Worm (Caenorhabditis elegans) whole organism, early embryonic: Measurements from ENCODE around the gene T13C5.9.
A peak's percentile ranks its signal among the peaks of the same experiment; 100 is the strongest.

Experiments
- B0310.2 ChIP-seq: sonication (generic microtip); optimal IDR thresholded peaks from 2 replicates; lab custom pipeline; 2016; ENCODE audit warnings: mild to moderate bottlenecking, missing genetic modification characterization, missing compliant biosample characterization
- F13C5.2 ChIP-seq: sonication (generic microtip); optimal IDR thresholded peaks from 2 replicates; lab custom pipeline; 2017; ENCODE audit warnings: mild to moderate bottlenecking, missing genetic modification characterization, inconsistent platforms, missing compliant biosample characterization
- aly-1 ChIP-seq: sonication (generic microtip); optimal IDR thresholded peaks from 2 replicates; lab custom pipeline; 2016; ENCODE audit warnings: missing genetic modification characterization, missing compliant biosample characterization
- ama-1 ChIP-seq: fragments of 150-350 bp; optimal IDR thresholded peaks from 2 replicates; lab custom pipeline; 2014
- ceh-13 ChIP-seq: fragments of 200-800 bp; sonication (Bioruptor generic); optimal IDR thresholded peaks from 2 replicates; lab custom pipeline; 2018; ENCODE audit warnings: mild to moderate bottlenecking, missing genetic modification characterization, missing compliant biosample characterization
- ceh-36 ChIP-seq: sonication (generic microtip); optimal IDR thresholded peaks from 2 replicates; lab custom pipeline; 2016; ENCODE audit warnings: missing genetic modification characterization, inconsistent platforms, missing compliant biosample characterization
- ets-7 ChIP-seq: sonication (generic microtip); optimal IDR thresholded peaks from 2 replicates; lab custom pipeline; 2016; ENCODE audit warnings: missing genotype, missing genetic modification characterization, missing compliant biosample characterization
- flt-1 ChIP-seq: fragments of 200-800 bp; sonication (Bioruptor generic); IDR thresholded peaks from 2 replicates; pipeline ENCODE4 v1.3.6; 2022; ENCODE audit warnings: missing genetic modification characterization, missing compliant biosample characterization
- hmbx-1 ChIP-seq: sonication (generic microtip); optimal IDR thresholded peaks from 2 replicates; lab custom pipeline; 2016; ENCODE audit warnings: mild to moderate bottlenecking, missing genetic modification characterization, missing compliant biosample characterization
- hmg-4 ChIP-seq: fragments of 200-800 bp; sonication (Bioruptor generic); optimal IDR thresholded peaks from 2 replicates; lab custom pipeline; 2018; ENCODE audit warnings: mild to moderate bottlenecking, missing genetic modification characterization, missing compliant biosample characterization
- hnd-1 ChIP-seq: sonication (generic microtip); optimal IDR thresholded peaks from 2 replicates; lab custom pipeline; 2016; ENCODE audit warnings: missing genetic modification characterization, missing compliant biosample characterization
- pes-1 ChIP-seq: fragments of 200-800 bp; sonication (Bioruptor generic); IDR thresholded peaks from 2 replicates; pipeline ENCODE4 v1.3.6; 2022; ENCODE audit warnings: missing genetic modification reagents, missing genetic modification characterization, missing compliant biosample characterization
- scrt-1 ChIP-seq: fragments of 200-800 bp; sonication (Bioruptor generic); IDR thresholded peaks from 2 replicates; pipeline ENCODE4 v1.3.6; 2022; ENCODE audit warnings: missing genetic modification characterization, missing compliant biosample characterization
- sea-1 ChIP-seq: fragments of 200-800 bp; sonication (Bioruptor generic); conservative IDR thresholded peaks from 2 replicates; pipeline ENCODE4 v1.3.6; 2022; ENCODE audit warnings: missing genetic modification characterization, missing compliant biosample characterization
- tbx-11 ChIP-seq: fragments of 200-800 bp; sonication (Bioruptor generic); IDR thresholded peaks from 2 replicates; pipeline ENCODE4 v1.3.6; 2022; ENCODE audit warnings: missing genetic modification characterization, missing compliant biosample characterization
- tbx-37 ChIP-seq: fragments of 200-800 bp; sonication (Bioruptor generic); conservative IDR thresholded peaks from 2 replicates; pipeline ENCODE4 v1.3.6; 2022; ENCODE audit warnings: missing genetic modification reagents, missing genetic modification characterization, missing compliant biosample characterization
- tra-4 ChIP-seq: sonication (generic microtip); optimal IDR thresholded peaks from 2 replicates; lab custom pipeline; 2017; ENCODE audit warnings: missing genetic modification characterization, missing compliant biosample characterization

T13C5.9 gene

DNA sequence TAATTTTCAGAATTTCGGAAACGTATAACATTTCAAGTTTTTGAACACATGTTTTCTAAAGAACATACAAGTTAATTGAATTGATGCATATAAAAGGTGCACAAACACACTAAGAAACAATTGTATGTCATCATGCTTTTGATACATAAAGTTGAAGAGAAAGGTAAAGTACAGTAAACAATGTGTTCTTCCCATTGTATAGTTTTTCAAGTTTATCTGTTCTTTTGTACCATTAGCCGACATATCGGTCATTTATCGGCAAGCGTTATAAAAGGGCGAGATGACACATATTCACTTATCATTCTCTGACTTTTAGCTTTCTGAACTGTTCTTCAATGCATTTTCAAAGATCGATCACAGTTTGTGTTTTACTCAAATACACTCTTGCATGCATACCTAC lies at the start of gene T13C5.9:
TSS of gene T13C5.9 (plus strand) at position 301 of the 400 bp plus-strand sequence.
- no peak for TF ChIP-seq ceh-36 (tag; lab: Kevin White, UChicago)
- TF ChIP-seq F13C5.2 (tag; lab: Kevin White, UChicago), result no peak
- TF ChIP-seq hmg-4 (GFP tag; lab: Kevin White, UChicago), result no peak
- no peak for TF ChIP-seq ama-1 (lab: Kevin White, UChicago)
- no peak for TF ChIP-seq flt-1 (GFP tag; lab: Robert Waterston, UW)

ce11 chrX:6145921-6146320 lies 44.1 kb upstream of the T13C5.9 start:
- no peak for TF ChIP-seq ets-7 (tag; lab: Kevin White, UChicago)
- TF ChIP-seq hmg-4 (GFP tag; lab: Kevin White, UChicago), result no peak
- TF ChIP-seq scrt-1 (GFP tag; lab: Robert Waterston, UW), result no peak
- no peak for TF ChIP-seq F13C5.2 (tag; lab: Kevin White, UChicago)
- no peak for TF ChIP-seq sea-1 (GFP tag; lab: Robert Waterston, UW)
- TF ChIP-seq ceh-36 (tag; lab: Kevin White, UChicago), result no peak

ce11 chrX:6150449-6150848 lies 39.6 kb upstream of the T13C5.9 start, which contains the start of gene tag-275:
TSS of gene tag-275 (minus strand) at chrX:6150549.
- no peak for TF ChIP-seq ceh-36 (tag; lab: Kevin White, UChicago)
- no peak for TF ChIP-seq F13C5.2 (tag; lab: Kevin White, UChicago)
- TF ChIP-seq sea-1 (GFP tag; lab: Robert Waterston, UW), result no peak
- no peak for TF ChIP-seq hnd-1 (tag; lab: Kevin White, UChicago)
- TF ChIP-seq ceh-13 (GFP tag; lab: Kevin White, UChicago), result no peak
- TF ChIP-seq ets-7 (tag; lab: Kevin White, UChicago), result no peak
- TF ChIP-seq hmg-4 (GFP tag; lab: Kevin White, UChicago), result no peak
- no peak for TF ChIP-seq flt-1 (GFP tag; lab: Robert Waterston, UW)
- TF ChIP-seq hmbx-1, result no peak
- TF ChIP-seq scrt-1 (GFP tag; lab: Robert Waterston, UW), result no peak
- TF ChIP-seq ama-1 (lab: Kevin White, UChicago), result no peak
- no peak for TF ChIP-seq tbx-11 (GFP tag; lab: Robert Waterston, UW)
- TF ChIP-seq pes-1 (GFP tag; lab: Robert Waterston, UW), result no peak
- TF ChIP-seq aly-1 (tag; lab: Kevin White, UChicago), result no peak
- no peak for TF ChIP-seq B0310.2 (tag; lab: Kevin White, UChicago)
- TF ChIP-seq tra-4 (tag; lab: Kevin White, UChicago), result no peak
- TF ChIP-seq tbx-37 (GFP tag; lab: Robert Waterston, UW), result no peak

- TF ChIP-seq F13C5.2 (tag; lab: Kevin White, UChicago) (peak; percentile 40), ama-1 (lab: Kevin White, UChicago) (no peak), sea-1 (GFP tag; lab: Robert Waterston, UW) (0 out of 2 replicates have a peak, but pooled peaks have one; percentile 28), tbx-11 (GFP tag; lab: Robert Waterston, UW) (no peak), hmg-4 (GFP tag; lab: Kevin White, UChicago) (peak; percentile 43), scrt-1 (GFP tag; lab: Robert Waterston, UW) (0 out of 2 replicates have a peak, but pooled peaks have one; percentile 47)
These were observed 39.0 kb upstream of the T13C5.9 start for ce11 chrX:6150949-6151519.

DNA sequence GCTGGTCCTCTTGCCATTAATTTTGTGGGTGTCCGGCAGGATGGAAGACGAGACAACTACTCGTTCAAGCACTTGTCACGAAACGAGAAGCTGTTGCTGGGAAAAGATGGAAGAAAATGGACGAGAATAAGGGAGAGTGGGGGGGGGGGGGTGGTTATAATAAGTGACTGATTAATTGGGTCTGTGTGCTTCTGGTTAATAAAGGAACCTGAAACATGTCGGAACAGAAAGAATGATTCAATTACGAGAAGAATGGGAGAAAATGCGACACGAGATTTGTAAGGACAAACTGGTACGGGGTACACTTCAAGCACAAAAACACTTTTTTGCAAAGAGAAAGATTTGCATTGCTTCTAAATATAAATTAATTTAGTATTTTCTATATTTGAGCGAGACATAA lies 34.6 kb upstream of the T13C5.9 start:
- TF ChIP-seq scrt-1 (GFP tag; lab: Robert Waterston, UW) (no peak), hnd-1 (tag; lab: Kevin White, UChicago) (no peak), ets-7 (tag; lab: Kevin White, UChicago) (no peak), ceh-13 (GFP tag; lab: Kevin White, UChicago) (no peak), hmg-4 (GFP tag; lab: Kevin White, UChicago) (no peak), ceh-36 (tag; lab: Kevin White, UChicago) (no peak), B0310.2 (tag; lab: Kevin White, UChicago) (no peak), sea-1 (GFP tag; lab: Robert Waterston, UW) (no peak), tbx-37 (GFP tag; lab: Robert Waterston, UW) (no peak)

DNA sequence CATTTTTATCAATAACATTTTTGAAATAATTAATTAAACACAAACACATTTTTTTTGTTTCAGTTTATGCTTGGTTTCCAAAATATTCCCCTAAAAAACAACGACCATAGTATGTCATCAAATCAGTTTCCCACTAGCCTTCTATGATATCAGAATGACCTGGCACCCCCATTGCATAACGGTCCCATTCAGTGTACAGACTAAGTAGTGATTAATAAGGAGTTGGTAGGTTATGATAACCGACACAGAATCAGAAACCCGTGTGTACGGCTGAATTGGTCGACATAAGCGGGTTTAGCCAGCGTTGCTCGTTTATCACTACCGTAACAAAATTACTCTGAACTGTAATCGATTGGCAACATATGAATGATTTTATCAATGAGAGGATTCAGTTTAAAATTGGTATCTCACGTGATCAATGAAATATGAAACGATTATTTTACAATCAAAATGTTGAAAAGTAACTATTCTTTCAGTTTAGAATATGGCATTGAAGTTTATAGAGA lies 32.6 kb upstream of the T13C5.9 start:
- TF ChIP-seq scrt-1 (GFP tag; lab: Robert Waterston, UW) (no peak), tra-4 (tag; lab: Kevin White, UChicago) (no peak), F13C5.2 (tag; lab: Kevin White, UChicago) (no peak), pes-1 (GFP tag; lab: Robert Waterston, UW) (no peak), tbx-11 (GFP tag; lab: Robert Waterston, UW) (no peak), hmbx-1 (no peak), sea-1 (GFP tag; lab: Robert Waterston, UW) (no peak), aly-1 (tag; lab: Kevin White, UChicago) (no peak), ceh-36 (tag; lab: Kevin White, UChicago) (no peak), tbx-37 (GFP tag; lab: Robert Waterston, UW) (no peak), ets-7 (tag; lab: Kevin White, UChicago) (no peak), ceh-13 (GFP tag; lab: Kevin White, UChicago) (no peak), B0310.2 (tag; lab: Kevin White, UChicago) (no peak)

DNA sequence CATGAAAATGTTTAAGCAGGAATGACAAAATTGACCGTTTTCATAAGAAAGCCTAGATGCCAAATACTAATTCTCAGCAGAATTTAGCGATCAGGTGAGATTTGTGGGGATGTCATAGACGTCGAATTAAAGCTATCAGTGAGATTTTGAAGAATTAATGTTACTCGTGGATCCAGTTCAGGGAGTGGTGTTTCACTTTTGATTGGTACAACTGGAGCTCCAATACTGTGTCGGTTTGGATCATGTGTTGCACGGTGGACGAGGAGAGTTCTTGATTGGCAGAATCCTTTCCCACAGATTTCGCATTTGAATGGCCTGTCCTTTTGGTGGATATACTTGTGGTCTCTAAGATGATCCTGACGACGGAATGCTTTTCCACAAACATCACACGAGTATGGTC lies 30.5 kb upstream of the T13C5.9 start:
- TF ChIP-seq tbx-11 (GFP tag; lab: Robert Waterston, UW) (no peak), hmbx-1 (no peak), ceh-36 (tag; lab: Kevin White, UChicago) (no peak), hnd-1 (tag; lab: Kevin White, UChicago) (no peak), hmg-4 (GFP tag; lab: Kevin White, UChicago) (no peak), F13C5.2 (tag; lab: Kevin White, UChicago) (no peak), B0310.2 (tag; lab: Kevin White, UChicago) (no peak), ama-1 (lab: Kevin White, UChicago) (no peak), ceh-13 (GFP tag; lab: Kevin White, UChicago) (no peak), sea-1 (GFP tag; lab: Robert Waterston, UW) (no peak), ets-7 (tag; lab: Kevin White, UChicago) (no peak), tra-4 (tag; lab: Kevin White, UChicago) (no peak), pes-1 (GFP tag; lab: Robert Waterston, UW) (no peak), aly-1 (tag; lab: Kevin White, UChicago) (no peak), flt-1 (GFP tag; lab: Robert Waterston, UW) (no peak), scrt-1 (GFP tag; lab: Robert Waterston, UW) (no peak), tbx-37 (GFP tag; lab: Robert Waterston, UW) (no peak)
